Worm (Caenorhabditis elegans): ENCODE data around the gene Y11D7A.3.
A peak's percentile ranks its signal among the peaks of the same experiment; 100 is the strongest.

The Y11D7A.3 gene

DNA sequence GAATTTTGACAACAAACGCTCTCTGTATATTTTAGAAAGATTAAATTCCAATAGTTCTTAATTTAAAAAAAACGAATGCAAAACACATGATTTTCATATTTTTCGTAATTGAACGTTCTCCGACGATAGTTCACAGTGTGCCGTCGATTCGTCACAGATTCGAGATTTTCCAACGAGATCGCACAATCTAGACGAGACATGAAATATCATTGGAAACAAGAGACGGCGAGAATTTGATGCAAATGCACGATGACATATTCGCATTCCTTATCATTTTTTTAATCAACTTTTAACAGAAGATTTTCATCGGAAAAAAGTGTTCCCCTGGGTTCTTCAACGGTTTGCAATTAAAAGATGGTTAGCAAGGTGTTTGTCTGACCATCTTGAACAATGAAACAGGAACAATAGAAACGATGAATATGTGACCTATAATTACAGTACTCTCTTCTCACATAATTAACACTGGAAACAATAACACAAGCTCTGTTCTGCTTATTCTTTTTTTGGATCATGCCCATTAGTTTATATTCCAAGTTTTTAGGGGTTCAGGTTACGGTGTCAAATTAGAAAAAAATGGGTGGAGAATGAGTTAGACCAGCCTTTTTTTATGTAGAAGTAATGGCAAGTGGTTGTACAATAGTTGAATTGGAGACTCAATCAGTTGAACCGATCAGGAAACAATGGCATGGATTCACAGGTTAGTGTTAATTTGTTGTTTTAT lies at the start of gene Y11D7A.3:
Gene Y11D7A.3 (plus strand): TSS at position 671 of the 721 bp plus-strand sequence.
- TF ChIP-seq nhr-25 (tag; optimal IDR thresholded peaks at IDR 0.05): no peak
- no peak for TF ChIP-seq nhr-129 (tag; optimal IDR thresholded peaks at IDR 0.05)
- peak; percentile 43 for TF ChIP-seq sma-9 (GFP tag; optimal IDR thresholded peaks at IDR 0.05)
- TF ChIP-seq sma-9 (tag; optimal IDR thresholded peaks at IDR 0.05): no peak
- TF ChIP-seq nhr-237 (tag; optimal IDR thresholded peaks at IDR 0.05): no peak
- TF ChIP-seq fos-1 (tag; optimal IDR thresholded peaks at IDR 0.05): no peak
- no peak for TF ChIP-seq ztf-11 (tag; optimal IDR thresholded peaks at IDR 0.05)
- no peak for TF ChIP-seq elt-3 (tag; optimal IDR thresholded peaks at IDR 0.05)
- TF ChIP-seq F13H6.1 (tag; optimal IDR thresholded peaks at IDR 0.05): no peak

DNA sequence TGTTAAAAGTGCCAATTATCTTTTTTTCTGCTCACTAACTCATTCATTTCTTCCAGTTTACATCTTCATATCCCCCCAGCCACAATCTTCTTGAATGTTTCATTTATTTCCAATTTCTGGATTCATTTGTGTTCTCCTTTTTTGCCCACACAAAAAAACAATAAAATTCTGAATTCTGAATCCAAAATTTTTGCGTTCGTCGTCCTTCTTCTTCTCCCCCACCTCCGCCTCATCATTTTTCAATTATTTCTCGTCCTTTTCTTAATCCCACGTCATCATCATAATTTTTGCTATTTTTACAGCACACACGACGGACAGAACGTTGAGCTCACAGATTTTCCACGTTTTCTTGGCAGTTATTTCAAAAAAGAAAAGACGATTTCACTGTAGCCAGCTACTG lies 48.3 kb upstream of the Y11D7A.3 start, which contains the start of gene C07C7.1:
Gene C07C7.1 (plus strand): TSS at position 301 of the 400 bp plus-strand sequence.
- TF ChIP-seq nhr-6 (tag; optimal IDR thresholded peaks at IDR 0.05) (no peak), ztf-11 (tag; optimal IDR thresholded peaks at IDR 0.05) (no peak), ztf-4 (tag; optimal IDR thresholded peaks at IDR 0.05) (no peak), ceh-82 (tag; optimal IDR thresholded peaks at IDR 0.05) (no peak), ama-1 (optimal IDR thresholded peaks at IDR 0.05) (no peak), dmd-4 (tag; optimal IDR thresholded peaks at IDR 0.05) (no peak), nhr-21 (tag; optimal IDR thresholded peaks at IDR 0.05) (no peak), F13H6.1 (tag; optimal IDR thresholded peaks at IDR 0.05) (no peak), zag-1 (tag; optimal IDR thresholded peaks at IDR 0.05) (no peak), nhr-23 (tag; optimal IDR thresholded peaks at IDR 0.05) (no peak), nhr-129 (tag; optimal IDR thresholded peaks at IDR 0.05) (no peak), nhr-77 (tag; optimal IDR thresholded peaks at IDR 0.05) (no peak), lin-13 (GFP tag; optimal IDR thresholded peaks at IDR 0.05) (no peak), nhr-237 (tag; optimal IDR thresholded peaks at IDR 0.05) (no peak), nhr-11 (tag; optimal IDR thresholded peaks at IDR 0.05) (no peak), ztf-1 (GFP tag; conservative IDR thresholded peaks at IDR 0.05) (no peak), peb-1 (tag; optimal IDR thresholded peaks at IDR 0.05) (no peak)

DNA sequence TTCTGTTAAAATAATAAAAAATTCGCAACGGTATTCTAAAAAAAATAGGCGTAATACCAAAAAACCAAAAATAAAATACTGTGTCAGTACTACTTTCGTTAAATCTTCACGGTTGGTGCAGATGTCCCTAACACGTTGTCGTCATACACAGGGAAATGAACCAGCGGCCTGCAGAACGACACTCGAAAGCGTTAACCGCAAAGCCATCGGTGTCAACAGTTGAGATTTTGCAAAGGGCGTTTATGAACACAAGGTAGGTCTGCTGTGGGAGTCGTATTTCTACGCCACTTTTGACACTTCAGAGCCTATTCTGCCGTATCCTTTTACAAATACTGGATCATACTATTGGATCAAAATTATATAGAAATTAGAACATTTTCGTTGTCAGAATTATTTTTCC lies 41.7 kb upstream of the Y11D7A.3 start:
- TF ChIP-seq crh-2 (tag; optimal IDR thresholded peaks at IDR 0.05): peak; percentile 73
- TF ChIP-seq ceh-16 (tag; optimal IDR thresholded peaks at IDR 0.05): no peak
- TF ChIP-seq ztf-4 (tag; optimal IDR thresholded peaks at IDR 0.05): no peak
- TF ChIP-seq ztf-11 (tag; optimal IDR thresholded peaks at IDR 0.05): no peak
- TF ChIP-seq nhr-21 (tag; optimal IDR thresholded peaks at IDR 0.05): peak; percentile 53
- TF ChIP-seq snpc-4 (tag; optimal IDR thresholded peaks at IDR 0.05): no peak
- TF ChIP-seq sma-3 (GFP tag; optimal IDR thresholded peaks at IDR 0.05): peak; percentile 48
- TF ChIP-seq zag-1 (tag; optimal IDR thresholded peaks at IDR 0.05): peak; percentile 48
- TF ChIP-seq skn-1 (tag; optimal IDR thresholded peaks at IDR 0.05): no peak
- no peak for TF ChIP-seq R02D3.7 (tag; optimal IDR thresholded peaks at IDR 0.05)
- peak; percentile 92 for TF ChIP-seq nhr-129 (tag; optimal IDR thresholded peaks at IDR 0.05)
- TF ChIP-seq mbf-1 (tag; optimal IDR thresholded peaks at IDR 0.05): no peak
- peak; percentile 15 for TF ChIP-seq nhr-77 (tag; optimal IDR thresholded peaks at IDR 0.05)
- TF ChIP-seq lin-11 (tag; optimal IDR thresholded peaks at IDR 0.05): peak; percentile 53
- TF ChIP-seq mdl-1 (tag; optimal IDR thresholded peaks at IDR 0.05): no peak
- no peak for TF ChIP-seq nhr-237 (tag; optimal IDR thresholded peaks at IDR 0.05)
- peak; percentile 46 for TF ChIP-seq egl-27 (tag; optimal IDR thresholded peaks at IDR 0.05)
- TF ChIP-seq lsy-2 (tag; optimal IDR thresholded peaks at IDR 0.05): peak in 1 of 2 experiments; percentile 17
- TF ChIP-seq lin-39 (tag; optimal IDR thresholded peaks at IDR 0.05): no peak
- TF ChIP-seq F13H6.1 (tag; optimal IDR thresholded peaks at IDR 0.05): peak; percentile 60
- no peak for TF ChIP-seq sem-4 (tag; optimal IDR thresholded peaks at IDR 0.05)
- no peak for TF ChIP-seq nhr-12 (tag; optimal IDR thresholded peaks at IDR 0.05)
- no peak for TF ChIP-seq unc-62 (GFP tag; optimal IDR thresholded peaks at IDR 0.05)
- no peak for TF ChIP-seq ztf-1 (GFP tag; conservative IDR thresholded peaks at IDR 0.05)
- peak; percentile 77 for TF ChIP-seq sma-9 (GFP tag; optimal IDR thresholded peaks at IDR 0.05)
- no peak for TF ChIP-seq sma-9 (tag; optimal IDR thresholded peaks at IDR 0.05)
- TF ChIP-seq ama-1 (optimal IDR thresholded peaks at IDR 0.05): no peak
- no peak for TF ChIP-seq nhr-10 (tag; optimal IDR thresholded peaks at IDR 0.05)
- TF ChIP-seq unc-55 (GFP tag; optimal IDR thresholded peaks at IDR 0.05): peak; percentile 17
- peak; percentile 67 for TF ChIP-seq gmeb-1 (tag; optimal IDR thresholded peaks at IDR 0.05)
- TF ChIP-seq ZK546.5 (tag; optimal IDR thresholded peaks at IDR 0.05): no peak
- no peak for TF ChIP-seq peb-1 (tag; optimal IDR thresholded peaks at IDR 0.05)
- TF ChIP-seq fos-1 (tag; optimal IDR thresholded peaks at IDR 0.05): peak; percentile 70
- no peak for TF ChIP-seq nhr-25 (tag; optimal IDR thresholded peaks at IDR 0.05)
- no peak for TF ChIP-seq nhr-23 (tag; optimal IDR thresholded peaks at IDR 0.05)
- TF ChIP-seq elt-3 (tag; optimal IDR thresholded peaks at IDR 0.05): no peak
- TF ChIP-seq C34F6.9 (tag; optimal IDR thresholded peaks at IDR 0.05): peak; percentile 57
- no peak for TF ChIP-seq alr-1 (tag; optimal IDR thresholded peaks at IDR 0.05)
- TF ChIP-seq aly-2 (tag; optimal IDR thresholded peaks at IDR 0.05): no peak
- TF ChIP-seq lin-13 (GFP tag; optimal IDR thresholded peaks at IDR 0.05): peak; percentile 25
- peak; percentile 42 for TF ChIP-seq Y55F3AM.14 (GFP tag; optimal IDR thresholded peaks at IDR 0.05)
- TF ChIP-seq nhr-6 (tag; optimal IDR thresholded peaks at IDR 0.05): no peak
- TF ChIP-seq blmp-1 (tag; optimal IDR thresholded peaks at IDR 0.05; ENCODE audit: insufficient read depth): no peak
- no peak for TF ChIP-seq unc-39 (tag; optimal IDR thresholded peaks at IDR 0.05)

Measured in whole organism, L2 larva.